Worm (Caenorhabditis elegans) whole organism, L4/young adult: ENCODE data around the gene F58A6.9.

Source experiments
- W03F9.2 ChIP-seq: fragments of 150-350 bp; optimal IDR thresholded peaks from 2 replicates; lab custom pipeline; 2014; ENCODE audit warnings: missing biosample characterization, missing genetic modification characterization
- dao-5 ChIP-seq: sonication (generic microtip); optimal IDR thresholded peaks from 2 replicates; lab custom pipeline; 2016; ENCODE audit warnings: missing genotype, missing genetic modification characterization, moderate library complexity, missing compliant biosample characterization
- him-1 ChIP-seq: sonication (generic microtip); optimal IDR thresholded peaks from 2 replicates; lab custom pipeline; 2016; ENCODE audit warnings: missing genotype, missing genetic modification reagents, missing genetic modification characterization, missing compliant biosample characterization

- no peak for TF ChIP-seq him-1 (tag; lab: Kevin White, UChicago)
- TF ChIP-seq W03F9.2 = no peak
- no peak for TF ChIP-seq dao-5 (tag; lab: Kevin White, UChicago)
Observed at ce11 chrII:5199497-5199896, 40.8 kb upstream of the F58A6.9 start, which contains the start of gene msp-50.
